Fruit fly (Drosophila melanogaster) Kc167 (cell line): ENCODE results near the gene CG42238.

Experiments
- Myc ChIP-seq: fragments of >200 bp; optimal IDR thresholded peaks from 2 replicates; lab custom pipeline; 2017; ENCODE audit warnings: missing external identifiers
- Sin3A ChIP-seq: fragments of >200 bp; optimal IDR thresholded peaks from 2 replicates; lab custom pipeline; 2018; ENCODE audit warnings: missing external identifiers
- h ChIP-seq: fragments of >200 bp; optimal IDR thresholded peaks from 3 replicates; lab custom pipeline; 2018; ENCODE audit warnings: missing external identifiers
- insv ChIP-seq: fragments of >200 bp; optimal IDR thresholded peaks from 3 replicates; lab custom pipeline; 2018; ENCODE audit warnings: missing external identifiers
- psq ChIP-seq: fragments of >200 bp; optimal IDR thresholded peaks from 2 replicates; lab custom pipeline; 2017; ENCODE audit warnings: missing external identifiers
- ttk ChIP-seq: sonication (Bioruptor generic); optimal IDR thresholded peaks from 2 replicates; lab custom pipeline; 2017; ENCODE audit warnings: missing external identifiers

CG42238 gene

DNA sequence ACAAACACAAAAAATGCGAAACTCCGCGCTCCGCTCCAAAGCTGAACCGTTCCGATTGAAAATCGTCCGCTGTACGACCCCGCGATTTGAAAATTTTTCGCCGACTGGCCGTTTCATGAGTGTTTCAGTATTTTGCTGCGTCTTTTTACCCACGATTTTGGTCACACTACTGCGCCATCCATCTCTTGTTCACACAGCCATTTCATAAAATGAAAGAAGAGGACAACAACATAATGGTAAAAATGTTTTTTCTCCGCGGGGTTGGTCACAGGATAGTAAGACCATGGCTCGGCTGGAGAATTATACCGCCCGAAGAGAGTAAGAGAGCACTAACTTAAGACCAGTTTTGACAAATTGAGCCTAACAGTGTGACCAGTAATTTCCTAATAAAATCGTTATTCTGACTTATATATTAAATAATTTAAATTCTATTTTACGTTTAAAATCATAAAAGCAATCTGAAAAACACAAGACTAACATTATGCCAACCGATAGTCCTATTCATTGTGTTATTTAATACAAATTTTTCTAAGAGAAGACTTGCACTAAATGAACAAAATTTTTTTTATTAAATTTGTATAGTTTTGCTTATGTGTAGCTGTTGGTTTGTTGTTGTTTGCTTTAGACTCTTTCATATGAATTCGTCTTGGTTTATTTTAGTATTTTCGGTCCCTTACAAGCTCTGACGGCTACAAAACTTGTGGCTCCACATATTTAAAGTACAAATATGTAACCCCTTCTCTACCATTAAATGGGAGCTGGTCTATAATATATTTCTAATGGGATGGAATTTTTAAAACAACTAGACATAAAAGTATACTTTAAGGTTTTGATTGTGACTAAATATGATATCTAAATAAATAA, at the start of gene CG42238:
TSS of gene CG42238 (minus strand) at position 292 of the 864 bp plus-strand sequence.
- TF ChIP-seq Myc (lab: Kevin White, UChicago) (no peak), Sin3A (lab: Kevin White, UChicago) (no peak), insv (no peak)

DNA sequence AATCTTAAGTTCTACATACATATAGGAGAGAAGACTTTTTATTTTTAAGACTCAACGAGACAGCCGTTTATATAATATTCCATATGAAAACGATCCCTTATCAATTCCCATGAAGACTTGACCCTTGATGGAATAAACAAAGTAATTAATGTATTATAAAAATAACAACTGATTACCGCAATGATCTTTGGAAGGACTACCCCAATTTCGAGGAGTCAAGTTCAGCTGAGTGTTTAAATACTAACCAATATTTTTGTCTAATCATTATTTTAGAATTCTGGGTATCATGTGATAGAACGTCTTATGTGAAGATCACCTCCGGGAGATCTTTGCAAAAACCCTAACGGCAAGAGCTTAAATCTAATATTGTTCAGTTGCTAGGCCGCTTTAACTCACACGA, 45.9 kb upstream of the CG42238 start:
- TF ChIP-seq psq (lab: Kevin White, UChicago) (no peak), Myc (lab: Kevin White, UChicago) (no peak), Sin3A (lab: Kevin White, UChicago) (no peak), ttk (no peak)

- no peak for TF ChIP-seq h (lab: Kevin White, UChicago)
- no peak for TF ChIP-seq psq (lab: Kevin White, UChicago)
- no peak for TF ChIP-seq Myc (lab: Kevin White, UChicago)
- TF ChIP-seq insv = no peak
Observed at dm6 chr2L:21096448-21096994, 44.6 kb upstream of the CG42238 start, which contains the start of gene CG34136. TSS of gene CG34136 (plus strand) at chr2L:21096922.

- TF ChIP-seq ttk (no peak), insv (no peak), Sin3A (lab: Kevin White, UChicago) (no peak), psq (lab: Kevin White, UChicago) (no peak), Myc (lab: Kevin White, UChicago) (no peak), h (lab: Kevin White, UChicago) (no peak)
Observed at dm6 chr2L:21090958-21091357, 39.0 kb upstream of the CG42238 start, which contains the start of gene CG14397. TSS of gene CG14397 (plus strand) at chr2L:21091227.

dm6 chr2L:21089075-21089474, 37.1 kb upstream of the CG42238 start, which contains the start of gene CG9259:
TSS of gene CG9259 (plus strand) at chr2L:21089375.
- TF ChIP-seq psq (lab: Kevin White, UChicago) = no peak
- TF ChIP-seq h (lab: Kevin White, UChicago) = no peak
- TF ChIP-seq ttk = no peak
- no peak for TF ChIP-seq Sin3A (lab: Kevin White, UChicago)
- TF ChIP-seq insv = no peak
- no peak for TF ChIP-seq Myc (lab: Kevin White, UChicago)

- no peak for TF ChIP-seq Sin3A (lab: Kevin White, UChicago)
- TF ChIP-seq h (lab: Kevin White, UChicago) = no peak
- no peak for TF ChIP-seq psq (lab: Kevin White, UChicago)
- no peak for TF ChIP-seq ttk
- no peak for TF ChIP-seq insv
- TF ChIP-seq Myc (lab: Kevin White, UChicago) = no peak
Observed at dm6 chr2L:21088651-21089050, 36.7 kb upstream of the CG42238 start, which contains the start of gene ppk13. TSS of gene ppk13 (minus strand) at chr2L:21088751.

dm6 chr2L:21086406-21086805, 34.4 kb upstream of the CG42238 start, which contains the start of gene CG33509:
TSS of gene CG33509 (minus strand) at chr2L:21086506.
- TF ChIP-seq ttk (no peak), psq (lab: Kevin White, UChicago) (no peak), insv (no peak), Myc (lab: Kevin White, UChicago) (no peak), h (lab: Kevin White, UChicago) (no peak), Sin3A (lab: Kevin White, UChicago) (no peak)

dm6 chr2L:21084268-21084667, 32.3 kb upstream of the CG42238 start, which contains the start of gene CG33510:
TSS of gene CG33510 (minus strand) at chr2L:21084326.
- no peak for TF ChIP-seq psq (lab: Kevin White, UChicago)
- no peak for TF ChIP-seq ttk
- no peak for TF ChIP-seq Myc (lab: Kevin White, UChicago)
- TF ChIP-seq h (lab: Kevin White, UChicago) = no peak
- no peak for TF ChIP-seq insv
- no peak for TF ChIP-seq Sin3A (lab: Kevin White, UChicago)

dm6 chr2L:21082444-21083201, 30.7 kb upstream of the CG42238 start, which contains the start of gene CG33511:
TSS of gene CG33511 (minus strand) at chr2L:21082494.
- no peak for TF ChIP-seq Myc (lab: Kevin White, UChicago)
- TF ChIP-seq insv = no peak
- no peak for TF ChIP-seq h (lab: Kevin White, UChicago)
- TF ChIP-seq ttk = no peak
- no peak for TF ChIP-seq psq (lab: Kevin White, UChicago)
- TF ChIP-seq Sin3A (lab: Kevin White, UChicago) = no peak

DNA sequence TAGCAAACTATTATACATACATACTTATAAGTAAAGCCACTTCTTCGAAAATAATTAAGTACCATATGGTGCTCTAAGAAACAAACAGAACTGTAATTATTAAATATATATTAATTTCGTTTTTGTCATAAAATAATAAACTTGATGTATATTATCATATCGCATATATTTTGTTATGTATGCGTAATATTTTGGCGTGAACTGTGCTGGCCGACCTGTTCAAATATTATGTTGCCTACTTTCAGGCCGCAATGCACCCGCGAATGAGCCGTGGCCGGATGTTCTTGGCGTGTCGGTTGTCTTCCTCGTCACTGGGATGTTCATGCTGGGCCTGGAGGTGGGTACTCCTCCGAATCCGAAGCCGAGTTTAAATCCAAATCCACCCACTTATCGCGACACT, 25.9 kb upstream of the CG42238 start:
- TF ChIP-seq ttk (no peak), insv (no peak), psq (lab: Kevin White, UChicago) (no peak), h (lab: Kevin White, UChicago) (no peak), Myc (lab: Kevin White, UChicago) (no peak), Sin3A (lab: Kevin White, UChicago) (no peak)

- TF ChIP-seq Sin3A (lab: Kevin White, UChicago) = no peak
- TF ChIP-seq insv = no peak
- no peak for TF ChIP-seq psq (lab: Kevin White, UChicago)
- TF ChIP-seq Myc (lab: Kevin White, UChicago) = no peak
- no peak for TF ChIP-seq ttk
- no peak for TF ChIP-seq h (lab: Kevin White, UChicago)
Observed at dm6 chr2L:21075105-21075504, 23.1 kb upstream of the CG42238 start, which contains the start of gene tadr. TSS of gene tadr (plus strand) at chr2L:21075405.
